Worm (Caenorhabditis elegans): ENCODE measurements around the gene C15C7.4.

The C15C7.4 gene

DNA sequence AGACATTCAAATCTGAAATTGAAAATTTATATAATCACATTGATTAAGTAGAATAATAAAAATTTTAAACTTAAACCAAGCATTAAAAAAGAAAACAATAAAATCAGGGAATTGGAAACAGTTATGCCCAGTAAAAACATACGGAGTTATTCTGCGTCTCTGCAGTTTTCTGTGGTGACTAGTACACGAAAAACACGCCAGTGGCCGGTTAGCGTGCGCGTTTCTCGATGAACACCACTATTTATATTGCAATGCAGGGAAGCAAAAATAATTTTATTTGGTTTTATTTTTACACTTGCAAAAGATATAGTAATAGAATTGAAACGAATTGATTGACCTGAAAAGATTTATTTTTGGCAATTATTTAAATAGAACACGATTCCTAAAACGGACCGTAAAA, 45.5 kb upstream of the C15C7.4 start, which contains the start of gene sec-3 (continued):
- TF ChIP-seq ceh-24 (tag; optimal IDR thresholded peaks at IDR 0.05) (no peak), hlh-6 (tag; optimal IDR thresholded peaks at IDR 0.05) (no peak), nfya-1 (tag; optimal IDR thresholded peaks at IDR 0.05) (peak; percentile 78), syd-9 (tag; optimal IDR thresholded peaks at IDR 0.05) (peak; percentile 28), pqm-1 (tag; optimal IDR thresholded peaks at IDR 0.05) (no peak), ceh-48 (tag; optimal IDR thresholded peaks at IDR 0.05) (peak; percentile 12), unc-3 (GFP tag; conservative IDR thresholded peaks at IDR 0.05) (no peak), unc-3 (tag; optimal IDR thresholded peaks at IDR 0.05) (peak; percentile 38), ceh-34 (tag; optimal IDR thresholded peaks at IDR 0.05) (peak; percentile 76), pha-4 (tag; optimal IDR thresholded peaks at IDR 0.05) (no peak), odd-2 (tag; optimal IDR thresholded peaks at IDR 0.05) (no peak), K09A11.1 (tag; optimal IDR thresholded peaks at IDR 0.05; ENCODE audit: insufficient read depth) (no peak), hlh-30 (tag; optimal IDR thresholded peaks at IDR 0.05; ENCODE audit: insufficient read depth) (no peak), tbx-7 (tag; optimal IDR thresholded peaks at IDR 0.05) (no peak), ceh-45 (GFP tag; IDR thresholded peaks at IDR 0.05) (0 out of 2 replicates have a peak, but pooled peaks have one; percentile 54), K02D7.2 (tag; optimal IDR thresholded peaks at IDR 0.05) (no peak), ets-4 (tag; optimal IDR thresholded peaks at IDR 0.05) (peak; percentile 27), che-1 (tag; optimal IDR thresholded peaks at IDR 0.05) (peak; percentile 36), unc-86 (tag; optimal IDR thresholded peaks at IDR 0.05) (peak; percentile 47)

- TF ChIP-seq ref-2 (tag; optimal IDR thresholded peaks at IDR 0.05): no peak
- no peak for TF ChIP-seq ceh-14 (tag; optimal IDR thresholded peaks at IDR 0.05)
- TF ChIP-seq C38D4.7 (GFP tag; optimal IDR thresholded peaks at IDR 0.05): no peak
- no peak for TF ChIP-seq pag-3 (tag; optimal IDR thresholded peaks at IDR 0.05; ENCODE audit: borderline replicate concordance)
- no peak for TF ChIP-seq hlh-8 (tag; optimal IDR thresholded peaks at IDR 0.05)
- TF ChIP-seq syd-9 (tag; optimal IDR thresholded peaks at IDR 0.05): no peak
- TF ChIP-seq ceh-19 (GFP tag; optimal IDR thresholded peaks at IDR 0.05): no peak
- no peak for TF ChIP-seq ceh-6 (GFP tag; optimal IDR thresholded peaks at IDR 0.05)
- no peak for TF ChIP-seq ztf-16 (tag; optimal IDR thresholded peaks at IDR 0.05)
These were observed 43.8 kb upstream of the C15C7.4 start for ce11 chrX:3101562-3101961.

ce11 chrX:3102165-3102564, 43.2 kb upstream of the C15C7.4 start, which contains the start of gene ztf-13:
TSS of gene ztf-13 (minus strand) at chrX:3102175.
- no peak for TF ChIP-seq eyg-1 (tag; optimal IDR thresholded peaks at IDR 0.05)
- peak; percentile 4 for TF ChIP-seq elt-2 (tag; optimal IDR thresholded peaks at IDR 0.05)

- TF ChIP-seq rnt-1 (tag; optimal IDR thresholded peaks at IDR 0.05) (no peak), ceh-9 (tag; optimal IDR thresholded peaks at IDR 0.05) (no peak), K09A11.1 (tag; optimal IDR thresholded peaks at IDR 0.05; ENCODE audit: insufficient read depth) (no peak), syd-9 (tag; optimal IDR thresholded peaks at IDR 0.05) (no peak), ceh-48 (tag; optimal IDR thresholded peaks at IDR 0.05) (peak; percentile 60), che-1 (tag; optimal IDR thresholded peaks at IDR 0.05) (no peak), ceh-34 (tag; optimal IDR thresholded peaks at IDR 0.05) (peak; percentile 8), ttx-3 (tag; optimal IDR thresholded peaks at IDR 0.05) (no peak), sox-4 (tag; optimal IDR thresholded peaks at IDR 0.05) (no peak), K02D7.2 (tag; optimal IDR thresholded peaks at IDR 0.05) (no peak), elt-2 (tag; optimal IDR thresholded peaks at IDR 0.05) (no peak), gmeb-2 (tag; optimal IDR thresholded peaks at IDR 0.05) (no peak), ceh-31 (tag; optimal IDR thresholded peaks at IDR 0.05) (peak; percentile 15), eyg-1 (tag; optimal IDR thresholded peaks at IDR 0.05) (no peak), T23F11.4 (GFP tag; optimal IDR thresholded peaks at IDR 0.05) (no peak), pat-9 (tag; optimal IDR thresholded peaks at IDR 0.05) (no peak), ceh-18 (tag; optimal IDR thresholded peaks at IDR 0.05) (no peak), ets-4 (tag; optimal IDR thresholded peaks at IDR 0.05) (no peak), hlh-15 (tag; optimal IDR thresholded peaks at IDR 0.05) (no peak), unc-55 (GFP tag; optimal IDR thresholded peaks at IDR 0.05) (peak; percentile 20), odd-2 (tag; optimal IDR thresholded peaks at IDR 0.05) (no peak), ceh-24 (tag; optimal IDR thresholded peaks at IDR 0.05) (no peak), nfya-1 (tag; optimal IDR thresholded peaks at IDR 0.05) (peak; percentile 55), nhr-11 (tag; optimal IDR thresholded peaks at IDR 0.05) (no peak), pha-2 (tag; optimal IDR thresholded peaks at IDR 0.05) (no peak), unc-86 (tag; optimal IDR thresholded peaks at IDR 0.05) (no peak), hlh-6 (tag; optimal IDR thresholded peaks at IDR 0.05) (no peak), nhr-232 (tag; optimal IDR thresholded peaks at IDR 0.05) (no peak), pag-3 (tag; optimal IDR thresholded peaks at IDR 0.05; ENCODE audit: borderline replicate concordance) (no peak), Y22D7AL.16 (tag; optimal IDR thresholded peaks at IDR 0.05) (no peak), ceh-19 (GFP tag; optimal IDR thresholded peaks at IDR 0.05) (no peak), ceh-22 (tag; optimal IDR thresholded peaks at IDR 0.05) (no peak), ceh-6 (GFP tag; optimal IDR thresholded peaks at IDR 0.05) (peak; percentile 33)
These were observed 42.5 kb upstream of the C15C7.4 start for ce11 chrX:3102817-3103216.
